Worm (Caenorhabditis elegans) whole organism, L4 larva: ENCODE results near the gene R07B7.10.
A peak's percentile ranks its signal among the peaks of the same experiment; 100 is the strongest.

ENCODE experiments used
- F26F4.8 ChIP-seq: fragments of 200-800 bp; sonication (Bioruptor generic); conservative IDR thresholded peaks from 2 replicates; pipeline ENCODE4 v1.3.6; 2022; ENCODE audit warnings: missing genetic modification characterization, missing compliant biosample characterization
- F37D6.2 ChIP-seq: sonication (generic microtip); optimal IDR thresholded peaks from 2 replicates; lab custom pipeline; 2016; ENCODE audit warnings: mild to moderate bottlenecking, missing genetic modification characterization, missing compliant biosample characterization
- R02D3.7 ChIP-seq: fragments of 150-350 bp; sonication (generic microtip); optimal IDR thresholded peaks from 3 replicates; lab custom pipeline; 2014; ENCODE audit warnings: missing biosample characterization, missing genetic modification characterization
- T20F7.1 ChIP-seq: fragments of 200-800 bp; sonication (Bioruptor generic); optimal IDR thresholded peaks from 2 replicates; lab custom pipeline; 2018; ENCODE audit warnings: mild to moderate bottlenecking, missing genetic modification characterization, missing compliant biosample characterization
- T26A8.4 ChIP-seq: fragments of 200-800 bp; sonication (Bioruptor generic); IDR thresholded peaks from 2 replicates; pipeline ENCODE4 v1.3.6; 2022; ENCODE audit warnings: missing genetic modification characterization, missing compliant biosample characterization
- Y5F2A.4 ChIP-seq: fragments of 200-800 bp; sonication (Bioruptor generic); optimal IDR thresholded peaks from 2 replicates; lab custom pipeline; 2018; ENCODE audit warnings: mild to moderate bottlenecking, missing genetic modification characterization, missing compliant biosample characterization
- ZK546.5 ChIP-seq, 2 experiments: sonication (generic microtip); optimal IDR thresholded peaks; 2 replicates each; lab custom pipeline; 2017; ENCODE audit warnings: missing biosample characterization in 2 of 2, missing genetic modification characterization in 2 of 2
- ceh-28 ChIP-seq: fragments of 150-350 bp; optimal IDR thresholded peaks from 2 replicates; lab custom pipeline; 2014; ENCODE audit warnings: missing biosample characterization, missing genetic modification reagents, missing genetic modification characterization
- ceh-82 ChIP-seq: sonication (generic microtip); optimal IDR thresholded peaks from 2 replicates; lab custom pipeline; 2017; ENCODE audit warnings: missing biosample characterization, missing genetic modification characterization
- ces-1 ChIP-seq: fragments of 150-350 bp; sonication (generic microtip); optimal IDR thresholded peaks from 4 replicates; lab custom pipeline; 2014; ENCODE audit warnings: missing biosample characterization, missing genetic modification reagents, missing genetic modification characterization
- cey-2 ChIP-seq: sonication (generic microtip); optimal IDR thresholded peaks from 3 replicates; lab custom pipeline; 2017; ENCODE audit warnings: missing genetic modification characterization, mild to moderate bottlenecking, missing compliant biosample characterization, antibody characterized with exemption, borderline replicate concordance; ENCODE audit not compliant: insufficient read depth
- daf-12 ChIP-seq: fragments of 150-350 bp; optimal IDR thresholded peaks from 2 replicates; lab custom pipeline; 2014; ENCODE audit warnings: missing biosample characterization, missing genetic modification reagents, missing genetic modification characterization
- daf-16 ChIP-seq, 3 experiments: sonication (generic microtip); optimal IDR thresholded peaks; 2 replicates each; lab custom pipeline; 2016 to 2017; ENCODE audit warnings: missing genetic modification characterization in 3 of 3, missing genetic modification reagents in 3 of 3, mild to moderate bottlenecking in 2 of 3, missing compliant biosample characterization in 2 of 3, missing biosample characterization in 1 of 3, moderate library complexity in 1 of 3
- daf-19 ChIP-seq: fragments of 200-800 bp; sonication (Bioruptor generic); conservative IDR thresholded peaks from 2 replicates; pipeline ENCODE4 v1.3.6; 2022; ENCODE audit warnings: missing genetic modification characterization, missing compliant biosample characterization
- dmd-6 ChIP-seq: fragments of 200-800 bp; sonication (Bioruptor generic); IDR thresholded peaks from 2 replicates; pipeline ENCODE4 v1.3.6; 2022; ENCODE audit warnings: missing genetic modification reagents, missing genetic modification characterization, missing compliant biosample characterization
- dmd-9 ChIP-seq: fragments of 200-800 bp; sonication (Bioruptor generic); IDR thresholded peaks from 2 replicates; pipeline ENCODE4 v1.3.6; 2022; ENCODE audit warnings: missing genetic modification reagents, missing genetic modification characterization, missing compliant biosample characterization
- dpl-1 ChIP-seq: fragments of 150-350 bp; optimal IDR thresholded peaks from 2 replicates; lab custom pipeline; 2014; ENCODE audit warnings: missing biosample characterization, missing genetic modification reagents, missing genetic modification characterization
- duxl-1 ChIP-seq: sonication (generic microtip); optimal IDR thresholded peaks from 2 replicates; lab custom pipeline; 2016; ENCODE audit warnings: mild to moderate bottlenecking, missing genetic modification characterization, moderate library complexity, missing compliant biosample characterization; ENCODE audit not compliant: poor library complexity
- dve-1 ChIP-seq: sonication (generic microtip); optimal IDR thresholded peaks from 2 replicates; lab custom pipeline; 2017; ENCODE audit warnings: antibody characterized with exemption, mild to moderate bottlenecking, missing genetic modification characterization, missing compliant biosample characterization; ENCODE audit not compliant: insufficient read depth
- egl-27 ChIP-seq: sonication (generic microtip); optimal IDR thresholded peaks from 3 replicates; lab custom pipeline; 2017; ENCODE audit warnings: missing biosample characterization, missing genetic modification reagents, missing genetic modification characterization
- fkh-10 ChIP-seq: fragments of 150-350 bp; optimal IDR thresholded peaks from 2 replicates; lab custom pipeline; 2014; ENCODE audit warnings: missing biosample characterization, missing genetic modification reagents, missing genetic modification characterization
- fos-1 ChIP-seq: fragments of 150-350 bp; optimal IDR thresholded peaks from 2 replicates; lab custom pipeline; 2014; ENCODE audit warnings: missing biosample characterization, missing genetic modification characterization
- gei-8 ChIP-seq: fragments of 200-800 bp; sonication (Bioruptor generic); optimal IDR thresholded peaks from 2 replicates; lab custom pipeline; 2018; ENCODE audit warnings: mild to moderate bottlenecking, missing genetic modification characterization, missing compliant biosample characterization
- hmg-1.1 ChIP-seq: fragments of 200-800 bp; sonication (Bioruptor generic); IDR thresholded peaks from 2 replicates; pipeline ENCODE4 v1.3.6; 2022; ENCODE audit warnings: missing genetic modification reagents, missing genetic modification characterization, missing compliant biosample characterization
- jun-1 ChIP-seq: fragments of 150-350 bp; optimal IDR thresholded peaks from 2 replicates; lab custom pipeline; 2014; ENCODE audit warnings: missing biosample characterization, missing genetic modification reagents, missing genetic modification characterization
- lim-7 ChIP-seq: fragments of 200-800 bp; sonication (Bioruptor generic); IDR thresholded peaks from 2 replicates; pipeline ENCODE4 v1.3.6; 2022; ENCODE audit warnings: missing genetic modification characterization, missing compliant biosample characterization
- lin-1 ChIP-seq: fragments of 200-800 bp; sonication (Bioruptor generic); IDR thresholded peaks from 2 replicates; pipeline ENCODE4 v1.3.6; 2022; ENCODE audit warnings: missing genetic modification reagents, missing genetic modification characterization, missing compliant biosample characterization
- lin-13 ChIP-seq: fragments of 150-350 bp; optimal IDR thresholded peaks from 2 replicates; lab custom pipeline; 2014; ENCODE audit warnings: missing biosample characterization, missing genetic modification reagents, missing genetic modification characterization
- lin-15B ChIP-seq: fragments of 150-350 bp; sonication (generic microtip); optimal IDR thresholded peaks from 3 replicates; lab custom pipeline; 2014; ENCODE audit warnings: missing biosample characterization, missing genetic modification characterization
- lin-39 ChIP-seq: fragments of 150-350 bp; optimal IDR thresholded peaks from 2 replicates; lab custom pipeline; 2014; ENCODE audit warnings: missing biosample characterization, missing genetic modification reagents, missing genetic modification characterization
- lir-3 ChIP-seq: sonication (generic microtip); optimal IDR thresholded peaks from 2 replicates; lab custom pipeline; 2016; ENCODE audit warnings: mild to moderate bottlenecking, missing genetic modification characterization, missing compliant biosample characterization
- mdl-1 ChIP-seq, 2 experiments: fragments of 150-350 bp in 1 of 2; sonication (generic microtip) in 1 of 2; optimal IDR thresholded peaks; 2 replicates each; lab custom pipeline; 2014 to 2017; ENCODE audit warnings: missing biosample characterization in 2 of 2, missing genetic modification characterization in 2 of 2
- mdt-29 ChIP-seq: fragments of 200-800 bp; sonication (Bioruptor generic); IDR thresholded peaks from 2 replicates; pipeline ENCODE4 v1.3.6; 2022; ENCODE audit warnings: missing genetic modification reagents, missing genetic modification characterization, missing compliant biosample characterization
- mes-2 ChIP-seq: sonication (generic microtip); optimal IDR thresholded peaks from 2 replicates; lab custom pipeline; 2016; ENCODE audit warnings: missing genotype, mild to moderate bottlenecking, missing genetic modification characterization, missing compliant biosample characterization; ENCODE audit not compliant: poor library complexity, severe bottlenecking
- mxl-2 ChIP-seq: fragments of 200-800 bp; sonication (Bioruptor generic); conservative IDR thresholded peaks from 2 replicates; pipeline ENCODE4 v1.3.6; 2022; ENCODE audit warnings: missing genetic modification reagents, missing genetic modification characterization, missing compliant biosample characterization
- nhr-102 ChIP-seq: sonication (generic microtip); optimal IDR thresholded peaks from 2 replicates; lab custom pipeline; 2016; ENCODE audit warnings: mild to moderate bottlenecking, missing genetic modification characterization, moderate library complexity, missing compliant biosample characterization
- nhr-111 ChIP-seq: fragments of 200-800 bp; sonication (Bioruptor generic); optimal IDR thresholded peaks from 2 replicates; lab custom pipeline; 2018; ENCODE audit warnings: mild to moderate bottlenecking, missing genetic modification characterization, missing compliant biosample characterization
- nhr-28 ChIP-seq: fragments of 150-350 bp; optimal IDR thresholded peaks from 2 replicates; lab custom pipeline; 2014; ENCODE audit warnings: missing biosample characterization, missing genetic modification characterization
- nhr-41 ChIP-seq: fragments of 200-800 bp; sonication (Bioruptor generic); IDR thresholded peaks from 2 replicates; pipeline ENCODE4 v1.3.6; 2022; ENCODE audit warnings: missing genetic modification reagents, missing genetic modification characterization, missing compliant biosample characterization
- nhr-6 ChIP-seq: fragments of 150-350 bp; optimal IDR thresholded peaks from 2 replicates; lab custom pipeline; 2014; ENCODE audit warnings: missing biosample characterization, missing genetic modification characterization
- nhr-76 ChIP-seq: fragments of 150-350 bp; optimal IDR thresholded peaks from 2 replicates; lab custom pipeline; 2014; ENCODE audit warnings: missing biosample characterization, missing genetic modification characterization
- pha-4 ChIP-seq, 2 experiments: fragments of 150-350 bp in 1 of 2; fragments of 200-800 bp in 1 of 2; sonication (Bioruptor generic) in 1 of 2; IDR thresholded peaks in 1 of 2; optimal IDR thresholded peaks in 1 of 2; 2 replicates each; pipeline versions ENCODE4 v1.3.6 to Lab custom; 2014 to 2022; ENCODE audit warnings: missing genetic modification characterization in 2 of 2, missing genetic modification reagents in 2 of 2, missing biosample characterization in 1 of 2, missing compliant biosample characterization in 1 of 2
- php-3 ChIP-seq: fragments of 200-800 bp; sonication (Bioruptor generic); IDR thresholded peaks from 2 replicates; pipeline ENCODE4 v1.3.6; 2022; ENCODE audit warnings: missing genetic modification reagents, missing genetic modification characterization, missing compliant biosample characterization
- saeg-2 ChIP-seq: fragments of 200-800 bp; sonication (Bioruptor generic); IDR thresholded peaks from 2 replicates; pipeline ENCODE4 v1.3.6; 2022; ENCODE audit warnings: missing genetic modification reagents, missing genetic modification characterization, missing compliant biosample characterization
- skn-1 ChIP-seq: fragments of 150-350 bp; optimal IDR thresholded peaks from 2 replicates; lab custom pipeline; 2014; ENCODE audit warnings: missing biosample characterization, missing genetic modification characterization
- unc-39 ChIP-seq: sonication (generic microtip); optimal IDR thresholded peaks from 2 replicates; lab custom pipeline; 2017; ENCODE audit warnings: missing biosample characterization, missing genetic modification characterization
- unc-62 ChIP-seq, 3 experiments: fragments of 150-350 bp in 1 of 3; sonication (generic microtip); optimal IDR thresholded peaks in 2 of 3; peaks in 1 of 3; 1 replicate in 1 of 3; 2 replicates in 2 of 3; lab custom pipeline; 2014 to 2017; ENCODE audit warnings: missing biosample characterization in 3 of 3, missing genetic modification characterization in 3 of 3, missing genetic modification reagents in 3 of 3, missing genotype in 1 of 3
- zfp-3 ChIP-seq: fragments of 200-800 bp; sonication (Bioruptor generic); conservative IDR thresholded peaks from 2 replicates; pipeline ENCODE4 v1.3.6; 2022; ENCODE audit warnings: missing genetic modification reagents, missing genetic modification characterization, missing compliant biosample characterization
- ztf-11 ChIP-seq: fragments of 150-350 bp; optimal IDR thresholded peaks from 2 replicates; lab custom pipeline; 2014; ENCODE audit warnings: missing biosample characterization, missing genetic modification characterization
- ztf-7 ChIP-seq: fragments of 150-350 bp; optimal IDR thresholded peaks from 2 replicates; lab custom pipeline; 2014; ENCODE audit warnings: missing biosample characterization, missing genetic modification characterization

Gene R07B7.10

DNA sequence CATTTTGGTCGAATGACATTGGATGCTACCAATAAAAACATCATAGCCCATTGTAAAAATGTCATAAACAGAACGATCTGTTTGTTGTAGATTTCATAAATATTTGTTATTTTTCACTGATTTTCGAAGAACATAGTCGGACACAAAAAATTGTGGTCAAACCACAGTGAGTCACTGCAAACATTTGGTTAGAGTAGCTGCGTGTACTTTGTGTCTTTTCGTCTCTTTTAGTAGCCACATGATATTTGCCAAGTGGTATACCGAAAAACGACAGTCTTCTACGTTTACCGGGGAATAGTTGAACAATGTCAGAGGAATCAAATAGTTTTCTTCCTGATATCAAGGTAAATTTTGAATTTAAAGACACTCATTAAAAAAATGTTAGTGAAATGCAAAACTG, 8.7 kb downstream of the R07B7.10 start, which contains the start of gene nhr-206:
Gene nhr-206 (plus strand): TSS at position 248 of the 400 bp plus-strand sequence.
- TF ChIP-seq lin-15B (tag; lab: Kevin White, UChicago) = no peak
- no peak for TF ChIP-seq ztf-7 (tag; lab: Kevin White, UChicago)
- no peak for TF ChIP-seq lin-1 (GFP tag; lab: Robert Waterston, UW)
- peak; percentile 74 for TF ChIP-seq dmd-6 (GFP tag; lab: Robert Waterston, UW)
- no peak for TF ChIP-seq ceh-28 (tag; lab: Kevin White, UChicago)
- TF ChIP-seq fos-1 = no peak
- TF ChIP-seq nhr-41 (GFP tag; lab: Robert Waterston, UW) = no peak
- TF ChIP-seq daf-12 (tag; lab: Kevin White, UChicago) = no peak
- TF ChIP-seq ceh-82 (tag; lab: Kevin White, UChicago) = no peak
- TF ChIP-seq dpl-1 (GFP tag; lab: Kevin White, UChicago) = no peak
- no peak for TF ChIP-seq jun-1 (tag; lab: Kevin White, UChicago)
- TF ChIP-seq lir-3 (tag; lab: Kevin White, UChicago) = no peak
- TF ChIP-seq gei-8 = no peak
- TF ChIP-seq nhr-111 (GFP tag; lab: Kevin White, UChicago) = no peak
- no peak for TF ChIP-seq skn-1
- TF ChIP-seq nhr-28 = peak; percentile 98
- TF ChIP-seq saeg-2 (GFP tag; lab: Robert Waterston, UW) = no peak
- TF ChIP-seq dve-1 (tag; lab: Kevin White, UChicago) = peak; percentile 51
- TF ChIP-seq T20F7.1 (GFP tag; lab: Kevin White, UChicago) = no peak
- TF ChIP-seq Y5F2A.4 = no peak
- TF ChIP-seq unc-62 (GFP tag; optimal IDR thresholded peaks at IDR 0.05 in 1 of 2; lab: Kevin White, UChicago) = peak in 1 of 2 experiments; percentile 98
- no peak for TF ChIP-seq unc-62 (tag; optimal IDR thresholded peaks at IDR 0.05; lab: Kevin White, UChicago)
- no peak for TF ChIP-seq ztf-11 (tag; lab: Kevin White, UChicago)
- no peak for TF ChIP-seq fkh-10
- no peak for TF ChIP-seq F37D6.2
- no peak for TF ChIP-seq pha-4 (GFP tag; IDR thresholded peaks at IDR 0.05; lab: Robert Waterston, UW)
- TF ChIP-seq pha-4 (tag; optimal IDR thresholded peaks at IDR 0.05; lab: Kevin White, UChicago) = no peak
- peak; percentile 40 for TF ChIP-seq nhr-102
- no peak for TF ChIP-seq dmd-9 (GFP tag; lab: Robert Waterston, UW)
- TF ChIP-seq unc-39 (tag; lab: Kevin White, UChicago) = no peak
- no peak for TF ChIP-seq lin-13 (GFP tag; lab: Kevin White, UChicago)
- TF ChIP-seq php-3 (GFP tag; lab: Robert Waterston, UW) = no peak
- peak; percentile 79 for TF ChIP-seq nhr-6 (tag; lab: Kevin White, UChicago)
- TF ChIP-seq R02D3.7 = no peak
- TF ChIP-seq daf-16 (GFP tag; optimal IDR thresholded peaks at IDR 0.05; lab: Kevin White, UChicago) = no peak
- TF ChIP-seq daf-16 (tag; optimal IDR thresholded peaks at IDR 0.05; lab: Kevin White, UChicago) = peak; percentile 84
- TF ChIP-seq ZK546.5 (tag; optimal IDR thresholded peaks at IDR 0.05; lab: Kevin White, UChicago) = no peak
- no peak for TF ChIP-seq cey-2 (tag; lab: Kevin White, UChicago)
- no peak for TF ChIP-seq mes-2 (tag; lab: Kevin White, UChicago)
- no peak for TF ChIP-seq T26A8.4 (GFP tag; lab: Robert Waterston, UW)
- no peak for TF ChIP-seq nhr-76
- no peak for TF ChIP-seq lim-7 (GFP tag; lab: Robert Waterston, UW)
- TF ChIP-seq F26F4.8 (GFP tag; lab: Robert Waterston, UW) = no peak
- TF ChIP-seq duxl-1 (tag; lab: Kevin White, UChicago) = no peak
- TF ChIP-seq lin-39 = no peak
- no peak for TF ChIP-seq daf-19 (GFP tag; lab: Robert Waterston, UW)
- TF ChIP-seq hmg-1.1 (GFP tag; lab: Robert Waterston, UW) = no peak
- no peak for TF ChIP-seq mxl-2 (GFP tag; lab: Robert Waterston, UW)
- TF ChIP-seq egl-27 = no peak
- no peak for TF ChIP-seq ces-1
- TF ChIP-seq mdt-29 (GFP tag; lab: Robert Waterston, UW) = no peak
- no peak for TF ChIP-seq zfp-3
- TF ChIP-seq mdl-1 (tag; optimal IDR thresholded peaks at IDR 0.05; lab: Kevin White, UChicago) = peak in 1 of 2 experiments; percentile 61
